Fruit fly (Drosophila melanogaster) Kc167 (cell line): Measurements from ENCODE around the gene CG14050.

ENCODE experiments used
- Myc ChIP-seq: fragments of >200 bp; optimal IDR thresholded peaks from 2 replicates; lab custom pipeline; 2017; ENCODE audit warnings: missing external identifiers
- Sin3A ChIP-seq: fragments of >200 bp; optimal IDR thresholded peaks from 2 replicates; lab custom pipeline; 2018; ENCODE audit warnings: missing external identifiers
- h ChIP-seq: fragments of >200 bp; optimal IDR thresholded peaks from 3 replicates; lab custom pipeline; 2018; ENCODE audit warnings: missing external identifiers
- insv ChIP-seq: fragments of >200 bp; optimal IDR thresholded peaks from 3 replicates; lab custom pipeline; 2018; ENCODE audit warnings: missing external identifiers
- psq ChIP-seq: fragments of >200 bp; optimal IDR thresholded peaks from 2 replicates; lab custom pipeline; 2017; ENCODE audit warnings: missing external identifiers
- ttk ChIP-seq: sonication (Bioruptor generic); optimal IDR thresholded peaks from 2 replicates; lab custom pipeline; 2017; ENCODE audit warnings: missing external identifiers

The CG14050 gene

DNA sequence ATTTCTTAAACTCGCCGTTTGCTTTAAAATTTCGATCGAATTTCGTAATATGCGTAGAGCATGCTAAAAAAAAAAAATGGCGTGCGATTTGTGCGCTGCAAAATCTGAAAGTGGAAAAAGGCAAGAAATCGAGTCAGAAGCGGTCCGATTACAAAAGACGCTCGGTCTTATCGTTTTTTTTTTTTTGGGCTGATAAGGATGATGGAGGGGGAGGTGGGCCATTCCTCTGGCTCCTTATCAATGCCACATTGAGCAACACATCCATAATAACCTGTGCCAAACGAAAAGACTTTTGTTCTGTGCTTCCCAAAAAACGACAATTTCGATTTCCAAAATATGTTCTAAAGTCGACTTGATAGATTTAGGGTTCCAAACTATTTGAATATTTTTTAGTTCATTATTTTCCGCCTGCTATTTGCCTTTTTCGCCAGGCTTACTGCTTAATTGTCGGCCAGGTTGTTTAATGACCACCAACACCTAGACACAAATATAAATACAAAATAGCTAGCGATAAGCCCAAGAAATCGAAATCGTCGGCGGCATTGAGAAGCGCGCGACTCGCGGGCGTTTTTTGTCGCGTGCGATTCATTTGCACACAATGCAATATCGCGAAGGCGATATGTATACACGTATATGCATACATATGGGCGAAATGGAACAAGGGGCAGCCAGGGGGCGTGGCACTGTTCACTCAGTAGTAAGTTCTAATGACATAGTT lies 23.7 kb upstream of the CG14050 start:
- no peak for TF ChIP-seq h (lab: Kevin White, UChicago)
- TF ChIP-seq insv (lab: Kevin White, UChicago) = no peak
- TF ChIP-seq Sin3A = no peak

DNA sequence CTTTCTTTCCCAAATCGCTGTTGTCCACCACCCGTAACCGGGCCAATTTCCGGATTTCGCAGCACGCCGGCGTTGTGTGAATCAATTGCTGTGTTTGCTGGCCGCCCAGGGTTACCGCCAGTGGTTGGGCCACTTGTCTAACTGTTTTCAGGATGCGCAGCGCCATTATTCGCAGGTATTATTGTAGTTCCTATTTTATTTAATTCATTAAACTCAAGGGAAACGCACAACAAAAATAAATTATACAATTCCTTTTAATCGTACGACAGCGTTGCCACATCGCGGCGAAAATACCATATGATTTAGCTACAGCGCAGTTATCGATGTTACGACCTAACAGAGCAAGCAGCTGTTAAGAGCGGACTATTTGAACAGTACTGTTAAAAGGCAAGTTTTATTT lies 18.4 kb upstream of the CG14050 start, which contains the start of gene mRpL14:
TSS of gene mRpL14 (minus strand) at position 280 of the 400 bp plus-strand sequence.
- no peak for TF ChIP-seq insv (lab: Kevin White, UChicago)
- TF ChIP-seq ttk (lab: Kevin White, UChicago) = no peak
- TF ChIP-seq Sin3A = no peak
- no peak for TF ChIP-seq psq

DNA sequence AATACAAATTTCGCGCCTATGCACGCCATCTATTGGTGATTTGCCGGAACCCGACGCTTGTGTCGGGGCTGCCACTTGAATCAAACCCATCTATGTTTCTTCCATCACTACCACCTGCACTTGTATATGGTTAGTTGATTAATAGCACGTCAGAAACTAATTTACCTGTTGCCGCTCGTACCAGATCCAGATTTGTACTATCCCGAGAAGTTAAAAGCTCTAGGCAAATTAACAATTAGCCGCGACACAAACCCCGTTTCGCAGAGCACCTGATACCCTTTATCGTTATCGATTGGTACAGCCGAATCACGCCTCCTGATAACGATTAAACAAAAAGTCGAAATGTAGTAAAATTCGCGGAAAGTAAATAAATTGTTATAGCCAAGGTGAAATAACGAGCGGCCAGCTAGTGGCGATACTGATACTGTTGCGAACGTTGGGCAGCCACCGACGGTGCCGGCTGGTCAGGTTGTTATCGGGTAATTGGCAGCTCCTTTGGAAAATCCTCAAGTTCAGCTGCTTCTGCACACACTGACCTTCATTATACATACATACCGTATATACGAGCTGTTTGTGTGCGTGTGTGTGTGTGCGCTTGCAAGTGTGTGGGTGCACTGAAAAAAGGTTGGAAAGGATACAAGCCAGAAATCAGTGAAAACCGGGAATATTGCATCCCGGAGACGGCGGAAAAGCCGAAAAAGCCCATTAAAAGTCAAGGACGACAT lies 14.2 kb upstream of the CG14050 start:
- TF ChIP-seq insv (lab: Kevin White, UChicago) (no peak), psq (no peak), Myc (lab: Kevin White, UChicago) (no peak), Sin3A (no peak), ttk (lab: Kevin White, UChicago) (no peak), h (lab: Kevin White, UChicago) (no peak)

DNA sequence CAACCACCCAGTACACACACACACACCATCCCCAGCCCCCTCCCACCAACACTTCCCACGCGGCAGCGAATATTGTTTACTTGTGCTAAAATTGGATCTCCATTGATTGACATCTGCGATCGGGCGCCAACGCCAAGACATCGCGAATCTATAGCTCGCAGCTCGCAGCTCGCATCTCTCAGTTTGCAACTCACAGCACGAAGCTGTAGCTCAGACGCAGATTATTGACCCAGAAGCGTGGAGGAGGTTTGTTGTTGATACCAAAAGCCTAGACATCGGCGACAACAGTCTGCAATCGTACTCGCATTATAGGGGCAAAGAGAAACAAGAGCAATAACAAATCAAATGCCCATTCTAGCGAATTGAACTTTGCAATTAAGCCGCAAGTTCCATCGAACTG lies 11.2 kb upstream of the CG14050 start:
- TF ChIP-seq Sin3A (no peak), ttk (lab: Kevin White, UChicago) (no peak), Myc (lab: Kevin White, UChicago) (no peak), insv (lab: Kevin White, UChicago) (no peak)

DNA sequence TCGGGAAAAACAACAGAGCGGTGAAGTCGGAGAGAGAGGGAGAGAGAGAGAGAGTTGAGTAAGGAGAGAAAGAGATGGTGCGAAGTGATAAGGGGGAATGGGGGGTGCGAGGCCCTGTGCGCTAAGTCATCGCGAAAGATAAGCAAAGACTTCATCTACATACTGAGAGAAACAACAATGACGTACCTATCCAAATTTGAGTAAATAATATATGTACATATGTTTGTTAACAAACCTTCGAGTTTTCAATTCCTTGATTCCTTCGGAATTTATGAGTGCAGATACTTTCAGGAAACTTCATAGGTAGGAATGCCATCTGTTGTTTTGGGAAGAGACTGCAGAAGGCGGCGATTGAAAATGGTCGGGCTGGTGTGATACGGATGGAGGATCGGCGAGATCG lies 10.4 kb upstream of the CG14050 start:
- no peak for TF ChIP-seq Myc (lab: Kevin White, UChicago)

DNA sequence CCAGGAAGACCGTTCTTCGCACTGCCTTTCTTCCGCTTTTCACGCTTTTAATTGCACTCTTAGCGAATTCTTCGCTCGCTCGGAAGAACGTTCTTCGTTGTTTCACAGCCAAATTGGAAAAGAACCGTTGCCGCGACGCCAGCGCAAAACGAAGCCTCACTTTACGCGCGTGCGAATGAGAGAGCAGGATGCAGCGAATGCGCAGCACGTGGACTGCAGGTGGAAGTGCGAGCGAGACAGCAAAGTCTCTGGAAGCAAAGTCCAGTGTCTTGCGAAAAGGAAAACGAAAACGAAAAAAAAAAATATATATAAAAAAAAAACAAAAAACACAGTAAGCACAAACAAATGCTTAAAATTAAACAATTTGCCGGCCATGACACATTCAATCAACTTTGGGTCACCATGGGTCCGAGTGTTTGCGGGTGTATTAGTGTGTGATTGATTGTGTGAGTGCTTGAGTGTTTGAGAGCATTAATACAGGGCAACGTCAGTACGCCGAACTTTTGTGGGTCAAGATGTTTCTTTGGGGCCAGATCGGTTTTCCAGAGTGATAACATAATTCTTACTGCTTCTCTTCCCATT lies 8.6 kb upstream of the CG14050 start, which contains the start of gene Ilp6:
TSS of gene Ilp6 (minus strand) at position 103 of the 582 bp plus-strand sequence.
- no peak for TF ChIP-seq Sin3A
- TF ChIP-seq h (lab: Kevin White, UChicago) = no peak
- TF ChIP-seq insv (lab: Kevin White, UChicago) = no peak
- TF ChIP-seq ttk (lab: Kevin White, UChicago) = no peak
- TF ChIP-seq psq = no peak
- no peak for TF ChIP-seq Myc (lab: Kevin White, UChicago)

DNA sequence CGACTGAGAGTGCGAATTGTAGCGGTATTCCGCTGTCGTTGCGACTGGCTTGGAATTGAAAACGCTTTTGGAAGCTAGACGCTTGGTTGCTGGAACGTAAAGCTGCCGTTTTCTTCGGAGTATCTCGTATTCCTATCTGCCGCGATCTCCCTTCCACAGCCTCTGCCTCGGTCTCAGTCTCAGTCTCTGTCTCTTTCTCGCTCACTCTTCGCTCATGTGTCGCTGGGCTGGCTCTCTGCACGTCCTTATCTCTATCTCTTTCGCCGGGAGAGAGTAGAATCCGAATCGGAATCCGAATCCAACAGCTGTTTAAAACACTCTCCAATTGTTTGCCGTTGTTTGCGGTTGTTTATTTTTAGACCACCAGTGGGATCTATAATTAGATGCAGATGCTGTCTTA lies 8.0 kb upstream of the CG14050 start:
- TF ChIP-seq Sin3A (no peak), Myc (lab: Kevin White, UChicago) (no peak), insv (lab: Kevin White, UChicago) (no peak)

DNA sequence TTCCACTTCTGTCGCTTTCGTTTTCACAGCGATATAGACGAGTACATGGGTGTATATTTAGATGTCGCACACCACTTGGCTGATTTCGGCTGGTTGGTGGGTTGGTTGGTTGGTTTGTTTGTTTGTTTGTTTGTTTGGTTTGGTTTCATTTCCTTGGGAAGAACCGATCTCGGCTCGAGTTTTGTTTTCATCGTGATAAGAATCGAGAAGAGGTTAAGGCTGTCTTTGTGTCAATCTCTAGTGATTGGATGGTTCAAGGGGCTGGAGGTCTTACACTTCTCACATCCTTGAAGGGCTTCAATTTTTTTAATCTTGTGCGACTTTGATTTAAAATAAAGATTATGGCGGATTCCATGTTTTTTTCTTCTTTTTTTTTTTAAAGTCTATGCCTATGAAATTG lies 6.8 kb upstream of the CG14050 start:
- no peak for TF ChIP-seq ttk (lab: Kevin White, UChicago)
- TF ChIP-seq Sin3A = no peak
- TF ChIP-seq psq = no peak
- TF ChIP-seq Myc (lab: Kevin White, UChicago) = no peak
- TF ChIP-seq insv (lab: Kevin White, UChicago) = no peak
- TF ChIP-seq h (lab: Kevin White, UChicago) = no peak

DNA sequence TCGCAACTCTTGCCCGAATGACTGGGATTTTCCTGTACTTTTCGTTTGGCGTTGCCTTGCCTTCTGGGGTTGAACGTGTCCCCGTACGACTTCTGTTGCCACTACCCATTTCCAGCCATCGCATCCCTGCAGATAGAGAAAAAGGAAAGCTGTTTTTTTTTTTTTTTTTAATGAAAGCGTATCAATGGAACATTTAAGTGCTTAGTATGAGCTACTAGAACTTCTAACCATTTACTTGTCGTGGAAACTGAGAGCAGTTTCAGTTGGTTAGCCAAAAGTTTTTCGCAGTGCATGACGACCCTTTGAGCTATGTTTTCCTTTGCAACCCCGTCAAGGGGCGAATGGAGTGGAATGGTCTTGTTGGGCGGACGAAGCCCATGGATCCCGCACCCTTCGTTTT lies 3.3 kb upstream of the CG14050 start:
- TF ChIP-seq h (lab: Kevin White, UChicago) = no peak
- no peak for TF ChIP-seq ttk (lab: Kevin White, UChicago)

DNA sequence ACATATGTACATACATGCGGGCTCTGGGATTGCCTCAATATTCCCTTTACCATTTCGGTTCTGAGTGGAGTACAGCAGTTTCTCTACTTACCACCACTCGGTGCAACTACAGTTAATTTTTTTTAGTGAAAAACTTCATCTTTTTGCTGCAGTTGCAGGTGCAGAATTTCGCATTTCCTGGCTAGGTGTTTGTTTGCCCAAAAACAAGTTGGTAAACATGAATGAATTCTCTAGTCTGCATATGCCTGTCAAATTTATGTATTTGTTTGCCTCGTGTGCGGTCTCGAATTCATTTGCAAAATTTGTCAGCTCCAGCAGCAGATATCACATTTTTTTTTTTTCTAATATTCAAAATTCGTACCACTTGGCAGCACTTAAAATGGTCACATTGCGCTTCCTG lies 811 bp upstream of the CG14050 start, which contains the start of gene CG2854:
TSS of gene CG2854 (plus strand) at position 301 of the 400 bp plus-strand sequence.
- no peak for TF ChIP-seq psq
- no peak for TF ChIP-seq Myc (lab: Kevin White, UChicago)
- TF ChIP-seq ttk (lab: Kevin White, UChicago) = no peak
- no peak for TF ChIP-seq h (lab: Kevin White, UChicago)
- TF ChIP-seq Sin3A = no peak
- TF ChIP-seq insv (lab: Kevin White, UChicago) = no peak

DNA sequence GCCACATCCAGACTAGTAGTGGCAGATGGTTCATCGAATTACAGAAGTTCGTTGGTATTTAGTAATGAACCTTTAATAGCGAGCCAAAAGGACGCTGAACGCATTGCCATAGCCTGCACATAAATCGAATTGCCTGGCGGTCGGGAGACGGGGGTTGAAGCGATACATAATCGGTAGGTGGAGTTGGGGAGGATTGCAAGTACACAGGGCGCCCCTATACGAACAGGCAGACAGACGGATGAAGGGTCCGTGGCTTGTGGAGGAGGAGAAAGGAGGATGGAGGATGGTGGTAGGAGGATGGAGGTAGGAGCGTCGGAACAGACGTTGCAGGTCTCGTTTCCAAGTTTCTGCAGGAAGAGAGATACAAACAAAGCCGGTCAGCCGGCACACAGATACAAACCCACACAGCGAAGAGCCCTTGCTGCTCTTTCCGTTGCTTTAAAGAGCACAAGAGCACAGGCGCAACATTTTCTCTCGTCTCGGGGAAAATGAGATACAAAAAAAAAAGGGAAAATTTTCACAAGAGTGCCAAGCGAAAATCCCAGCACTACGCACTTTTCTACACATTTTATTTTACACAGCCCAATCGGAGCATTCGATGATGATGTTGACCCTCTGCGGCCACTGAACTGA lies 2.2 kb downstream of the CG14050 start:
- TF ChIP-seq Sin3A (no peak), psq (no peak), Myc (lab: Kevin White, UChicago) (no peak), h (lab: Kevin White, UChicago) (no peak), ttk (lab: Kevin White, UChicago) (no peak), insv (lab: Kevin White, UChicago) (no peak)

DNA sequence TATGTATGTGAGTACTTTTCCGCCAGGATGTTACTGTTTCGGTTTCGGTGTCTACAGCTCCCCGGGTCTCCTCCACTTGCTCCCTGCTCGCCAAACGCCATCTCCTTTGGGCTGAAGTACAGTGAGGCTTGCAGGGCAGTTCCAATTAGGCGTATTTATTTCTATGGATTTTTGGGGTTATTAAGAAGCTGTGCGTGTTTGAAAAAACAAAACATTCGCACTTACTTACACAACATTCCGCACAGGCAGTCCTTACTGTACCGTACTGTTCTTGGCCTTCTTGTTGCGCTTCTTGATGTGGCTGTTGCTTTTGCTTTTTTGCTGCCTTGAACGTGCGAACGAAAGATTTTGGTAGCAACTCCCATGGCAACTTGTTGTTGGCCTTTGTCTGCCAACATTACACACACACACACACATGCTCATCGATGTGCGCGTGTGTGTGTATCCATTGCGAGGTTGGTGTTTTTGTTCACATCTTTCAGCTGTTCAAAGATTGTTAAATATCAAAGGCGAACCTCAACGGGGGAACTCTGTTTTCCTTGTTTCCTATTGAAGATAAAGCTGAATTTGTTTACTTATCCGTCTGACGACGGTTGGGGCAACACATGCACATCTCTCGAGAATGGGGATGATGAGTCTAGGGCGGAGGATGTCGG lies 4.0 kb downstream of the CG14050 start:
- no peak for TF ChIP-seq h (lab: Kevin White, UChicago)
- no peak for TF ChIP-seq psq
- no peak for TF ChIP-seq Sin3A
- TF ChIP-seq insv (lab: Kevin White, UChicago) = no peak
- TF ChIP-seq ttk (lab: Kevin White, UChicago) = no peak
- no peak for TF ChIP-seq Myc (lab: Kevin White, UChicago)
